Fruit fly (Drosophila melanogaster) whole organism, embryonic: ENCODE results near the gene gdl.

Source experiments
- Asciz ChIP-seq: fragments of 200-800 bp; sonication (Bioruptor generic); optimal IDR thresholded peaks from 2 replicates; lab custom pipeline; 2017; ENCODE audit warnings: missing biosample characterization, mild to moderate bottlenecking, missing genetic modification characterization, missing genetic modification reagents
- Bdp1 ChIP-seq: fragments of 200-800 bp; sonication (Bioruptor generic); optimal IDR thresholded peaks from 3 replicates; lab custom pipeline; 2016; ENCODE audit warnings: missing biosample characterization, missing genetic modification characterization
- C15 ChIP-seq: fragments of 200-800 bp; sonication (Bioruptor generic); IDR thresholded peaks from 3 replicates; pipeline ENCODE4 v1.3.6; 2022; ENCODE audit warnings: missing biosample characterization, missing genetic modification characterization
- CG10147 ChIP-seq: fragments of 200-800 bp; sonication (Bioruptor generic); optimal IDR thresholded peaks from 2 replicates; lab custom pipeline; 2019; ENCODE audit warnings: missing biosample characterization, mild to moderate bottlenecking, missing genetic modification characterization, moderate library complexity
- CG10959 ChIP-seq: fragments of 200-800 bp; sonication (Bioruptor generic); IDR thresholded peaks from 2 replicates; pipeline ENCODE4 v1.3.6; 2022; ENCODE audit warnings: missing biosample characterization, missing genetic modification characterization
- CG11456 ChIP-seq: fragments of 200-800 bp; sonication (Bioruptor generic); IDR thresholded peaks from 3 replicates; pipeline ENCODE4 v1.3.6; 2022; ENCODE audit warnings: missing biosample characterization, missing genetic modification characterization
- CG11695 ChIP-seq: fragments of 200-800 bp; sonication (Bioruptor generic); IDR thresholded peaks from 3 replicates; pipeline ENCODE4 v1.3.6; 2022; ENCODE audit warnings: missing biosample characterization, missing genetic modification characterization
- CG11696 ChIP-seq: fragments of 200-800 bp; sonication (Bioruptor generic); IDR thresholded peaks from 2 replicates; pipeline ENCODE4 v1.3.6; 2022; ENCODE audit warnings: missing biosample characterization, missing genetic modification characterization
- CG12071 ChIP-seq: fragments of 200-800 bp; sonication (Bioruptor generic); optimal IDR thresholded peaks from 3 replicates; lab custom pipeline; 2018; ENCODE audit warnings: missing biosample characterization, mild to moderate bottlenecking, missing genetic modification characterization
- CG1233 ChIP-seq: fragments of 200-800 bp; sonication (Bioruptor generic); optimal IDR thresholded peaks from 4 replicates; lab custom pipeline; 2018; ENCODE audit warnings: missing biosample characterization, mild to moderate bottlenecking, missing genetic modification characterization
- CG18262 ChIP-seq: fragments of 200-800 bp; optimal IDR thresholded peaks from 3 replicates; lab custom pipeline; 2019; ENCODE audit warnings: missing biosample characterization, mild to moderate bottlenecking, missing genetic modification characterization, moderate library complexity
- CG2116 ChIP-seq: fragments of 200-800 bp; sonication (Bioruptor generic); optimal IDR thresholded peaks from 3 replicates; lab custom pipeline; 2018; ENCODE audit warnings: missing biosample characterization, mild to moderate bottlenecking, missing genetic modification characterization
- CG2678 ChIP-seq: fragments of 200-800 bp; sonication (Bioruptor generic); optimal IDR thresholded peaks from 3 replicates; lab custom pipeline; 2019; ENCODE audit warnings: missing biosample characterization, mild to moderate bottlenecking, missing genetic modification characterization, moderate library complexity
- CG31441 ChIP-seq: fragments of 200-800 bp; sonication (Bioruptor generic); IDR thresholded peaks from 2 replicates; pipeline ENCODE4 v1.3.6; 2022; ENCODE audit warnings: missing biosample characterization, missing genetic modification characterization
- CG4424 ChIP-seq: fragments of 200-800 bp; sonication (Bioruptor generic); optimal IDR thresholded peaks from 3 replicates; lab custom pipeline; 2016; ENCODE audit warnings: missing biosample characterization, missing genetic modification characterization
- CG4730 ChIP-seq: fragments of 200-800 bp; sonication (Bioruptor generic); IDR thresholded peaks from 2 replicates; pipeline ENCODE4 v1.3.6; 2022; ENCODE audit warnings: missing biosample characterization, missing genetic modification characterization
- CG9437 ChIP-seq: fragments of 200-800 bp; sonication (Bioruptor generic); optimal IDR thresholded peaks from 2 replicates; lab custom pipeline; 2018; ENCODE audit warnings: missing biosample characterization, mild to moderate bottlenecking, missing genetic modification characterization
- CG9876 ChIP-seq: fragments of 200-800 bp; sonication (Bioruptor generic); optimal IDR thresholded peaks from 2 replicates; lab custom pipeline; 2016; ENCODE audit warnings: missing biosample characterization, missing genetic modification characterization
- CG9932 ChIP-seq: fragments of 200-800 bp; sonication (Bioruptor generic); IDR thresholded peaks from 2 replicates; pipeline ENCODE4 v1.3.6; 2022; ENCODE audit warnings: missing biosample characterization, missing genetic modification characterization
- CrebB ChIP-seq: fragments of 200-800 bp; sonication (Bioruptor generic); optimal IDR thresholded peaks from 3 replicates; lab custom pipeline; 2018; ENCODE audit warnings: missing biosample characterization, mild to moderate bottlenecking, missing genetic modification characterization
- Deaf1 ChIP-seq: fragments of 200-800 bp; optimal IDR thresholded peaks from 3 replicates; lab custom pipeline; 2019; ENCODE audit warnings: missing biosample characterization, mild to moderate bottlenecking, missing genetic modification characterization, moderate library complexity
- Dip2 ChIP-seq: fragments of 200-800 bp; sonication (Bioruptor generic); IDR thresholded peaks from 2 replicates; pipeline ENCODE4 v1.3.6; 2022; ENCODE audit warnings: missing biosample characterization, missing genetic modification characterization
- Fer3 ChIP-seq: fragments of 200-800 bp; sonication (Bioruptor generic); optimal IDR thresholded peaks from 2 replicates; lab custom pipeline; 2018; ENCODE audit warnings: missing biosample characterization, mild to moderate bottlenecking, missing genetic modification characterization, moderate library complexity
- Gug ChIP-seq: fragments of 200-800 bp; sonication (Bioruptor generic); IDR thresholded peaks from 4 replicates; pipeline ENCODE4 v1.3.6; 2022; ENCODE audit warnings: missing biosample characterization, missing genetic modification characterization
- H15 ChIP-seq: fragments of 200-800 bp; sonication (Bioruptor generic); IDR thresholded peaks from 3 replicates; pipeline ENCODE4 v1.3.6; 2022; ENCODE audit warnings: missing biosample characterization, missing genetic modification characterization
- H2.0 ChIP-seq: fragments of 200-800 bp; sonication (Bioruptor generic); IDR thresholded peaks from 2 replicates; pipeline ENCODE4 v1.3.6; 2022; ENCODE audit warnings: missing biosample characterization, missing genetic modification characterization
- MTF-1 ChIP-seq: fragments of 200-800 bp; sonication (Bioruptor generic); optimal IDR thresholded peaks from 2 replicates; lab custom pipeline; 2018; ENCODE audit warnings: missing biosample characterization, mild to moderate bottlenecking, missing genetic modification characterization, borderline replicate concordance
- Meics ChIP-seq: fragments of 200-800 bp; sonication (Bioruptor generic); optimal IDR thresholded peaks from 2 replicates; lab custom pipeline; 2017; ENCODE audit warnings: missing biosample characterization, mild to moderate bottlenecking, missing genetic modification characterization
- Ravus ChIP-seq: fragments of 200-800 bp; sonication (Bioruptor generic); IDR thresholded peaks from 2 replicates; pipeline ENCODE4 v1.3.6; 2022; ENCODE audit warnings: missing biosample characterization, missing genetic modification characterization
- Sox102F ChIP-seq: fragments of 200-800 bp; sonication (Bioruptor generic); optimal IDR thresholded peaks from 2 replicates; lab custom pipeline; 2018; ENCODE audit warnings: missing biosample characterization, mild to moderate bottlenecking, missing genetic modification characterization, moderate library complexity
- Xrp1 ChIP-seq: fragments of 200-800 bp; sonication (Bioruptor generic); IDR thresholded peaks from 2 replicates; pipeline ENCODE4 v1.3.6; 2022; ENCODE audit warnings: missing biosample characterization, missing genetic modification characterization
- chif ChIP-seq, 2 experiments: fragments of 200-800 bp; sonication (Bioruptor generic); optimal IDR thresholded peaks; 3 replicates each; lab custom pipeline; 2016; ENCODE audit warnings: missing biosample characterization in 2 of 2, missing genetic modification characterization in 2 of 2
- chinmo ChIP-seq: fragments of 200-800 bp; sonication (Bioruptor generic); IDR thresholded peaks from 4 replicates; pipeline ENCODE4 v1.3.6; 2022; ENCODE audit warnings: missing biosample characterization, missing genetic modification characterization; ENCODE audit not compliant: partially characterized antibody
- croc ChIP-seq: fragments of 200-800 bp; sonication (Bioruptor generic); conservative IDR thresholded peaks from 3 replicates; pipeline ENCODE4 v1.3.6; 2022; ENCODE audit warnings: missing biosample characterization, missing genetic modification characterization
- dan ChIP-seq: fragments of 200-800 bp; sonication (Bioruptor generic); IDR thresholded peaks from 2 replicates; pipeline ENCODE4 v1.3.6; 2022; ENCODE audit warnings: missing biosample characterization, missing genetic modification characterization
- gem ChIP-seq: fragments of 200-800 bp; sonication (Bioruptor generic); optimal IDR thresholded peaks from 2 replicates; lab custom pipeline; 2019; ENCODE audit warnings: missing biosample characterization, mild to moderate bottlenecking, missing genetic modification characterization, moderate library complexity
- jing ChIP-seq: fragments of 200-800 bp; sonication (Bioruptor generic); optimal IDR thresholded peaks from 2 replicates; lab custom pipeline; 2018; ENCODE audit warnings: missing biosample characterization, mild to moderate bottlenecking, missing genetic modification characterization
- lbe ChIP-seq: fragments of 200-800 bp; sonication (Bioruptor generic); optimal IDR thresholded peaks from 2 replicates; lab custom pipeline; 2016; ENCODE audit warnings: missing biosample characterization, mild to moderate bottlenecking, missing genetic modification characterization
- nmo ChIP-seq: fragments of 200-800 bp; sonication (Bioruptor generic); optimal IDR thresholded peaks from 2 replicates; lab custom pipeline; 2018; ENCODE audit warnings: missing biosample characterization, mild to moderate bottlenecking, missing genetic modification characterization, moderate library complexity
- odd ChIP-seq: fragments of 200-800 bp; sonication (Bioruptor generic); optimal IDR thresholded peaks from 2 replicates; lab custom pipeline; 2017; ENCODE audit warnings: missing biosample characterization, mild to moderate bottlenecking, missing genetic modification characterization
- pan ChIP-seq, 4 experiments: fragments of >200 bp in 3 of 4; fragments of 200-800 bp in 1 of 4; sonication (Bioruptor generic) in 1 of 4; optimal IDR thresholded peaks in 3 of 4; IDR thresholded peaks in 1 of 4; 2 replicates each; pipeline versions ENCODE4 v1.3.6 to Lab custom; 2017 to 2022; ENCODE audit warnings: missing biosample characterization in 2 of 4, missing genetic modification characterization in 2 of 4, mixed read lengths in 1 of 4
- prd ChIP-seq, 3 experiments: fragments of >200 bp in 2 of 3; fragments of 200-800 bp in 1 of 3; sonication (Bioruptor generic) in 1 of 3; optimal IDR thresholded peaks in 2 of 3; IDR thresholded peaks in 1 of 3; 2 replicates in 2 of 3; 3 replicates in 1 of 3; pipeline versions ENCODE4 v1.3.6 to Lab custom; 2017 to 2022; ENCODE audit warnings: missing biosample characterization in 1 of 3, missing genetic modification characterization in 1 of 3
- pros ChIP-seq: fragments of 200-800 bp; sonication (Bioruptor generic); optimal IDR thresholded peaks from 3 replicates; lab custom pipeline; 2019; ENCODE audit warnings: missing biosample characterization, mild to moderate bottlenecking, missing genetic modification characterization, moderate library complexity
- rib ChIP-seq: fragments of 200-800 bp; sonication (Bioruptor generic); IDR thresholded peaks from 2 replicates; pipeline ENCODE4 v1.3.6; 2022; ENCODE audit warnings: missing biosample characterization, missing genetic modification characterization
- sens-2 ChIP-seq: fragments of 200-800 bp; sonication (Bioruptor generic); IDR thresholded peaks from 2 replicates; pipeline ENCODE4 v1.3.6; 2022; ENCODE audit warnings: missing biosample characterization, missing genetic modification characterization
- tio ChIP-seq: fragments of 200-800 bp; sonication (Bioruptor generic); optimal IDR thresholded peaks from 2 replicates; lab custom pipeline; 2017; ENCODE audit warnings: missing biosample characterization, missing genetic modification characterization, inconsistent platforms
- tup ChIP-seq: fragments of 200-800 bp; sonication (Bioruptor generic); optimal IDR thresholded peaks from 2 replicates; lab custom pipeline; 2016; ENCODE audit warnings: missing biosample characterization, mild to moderate bottlenecking, missing genetic modification characterization, moderate library complexity
- zfh2 ChIP-seq: fragments of 200-800 bp; sonication (Bioruptor generic); optimal IDR thresholded peaks from 2 replicates; lab custom pipeline; 2016; ENCODE audit warnings: missing biosample characterization, missing genetic modification characterization

gdl gene

DNA sequence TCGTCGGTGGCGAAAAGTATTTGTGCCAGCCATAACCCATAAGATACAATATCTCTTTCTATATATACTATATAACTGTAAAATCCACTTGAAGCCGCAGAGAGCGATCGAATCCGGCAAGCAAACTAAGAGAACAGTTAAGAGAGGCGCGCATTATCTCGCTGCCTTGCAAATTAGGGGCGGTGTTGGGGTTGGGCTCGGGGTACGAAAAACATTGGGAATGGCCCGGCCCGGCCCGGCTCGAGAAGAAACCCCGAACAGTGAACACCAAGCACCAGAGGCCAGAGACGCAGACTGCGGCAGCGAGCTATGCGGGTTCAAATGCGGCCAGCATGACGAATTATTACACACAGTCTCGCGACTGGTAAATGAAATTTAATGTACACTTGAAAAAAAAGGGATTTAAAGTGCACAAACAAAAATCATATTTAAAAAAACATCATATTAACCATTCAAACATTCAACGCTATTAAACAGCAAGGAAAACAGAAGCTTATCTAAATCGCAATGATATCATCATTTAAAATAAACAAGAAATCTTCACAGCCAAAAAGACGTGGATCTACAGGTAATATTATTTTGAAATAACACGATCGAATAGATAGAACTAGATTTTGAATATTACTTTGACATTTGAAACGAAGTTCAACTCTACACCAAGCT is 23.3 kb downstream of the gdl start (continued):
- peak; percentile 55; the same call in 1 of the 2 replicates for TF ChIP-seq H2.0
- TF ChIP-seq CG2678 (tag; lab: Kevin White, UChicago), result peak; percentile 67
- peak; percentile 49 for TF ChIP-seq Meics (GFP tag; lab: Kevin White, UChicago)
- TF ChIP-seq CG2116 (GFP tag; lab: Kevin White, UChicago), result no peak
- TF ChIP-seq CG11456 (GFP tag; lab: Robert Waterston, UW), result 0 out of 3 replicates have a peak, but pooled peaks have one; percentile 43
- no peak for TF ChIP-seq MTF-1 (GFP tag; lab: Kevin White, UChicago)
- TF ChIP-seq gem, result peak; percentile 39
- TF ChIP-seq C15 (GFP tag; lab: Robert Waterston, UW), result 0 out of 3 replicates have a peak, but pooled peaks have one; percentile 39
- no peak for TF ChIP-seq CrebB (tag; lab: Kevin White, UChicago)
- TF ChIP-seq Deaf1 (tag; lab: Kevin White, UChicago), result peak; percentile 69
- TF ChIP-seq Dip2 (GFP tag; lab: Robert Waterston, UW), result no peak
- TF ChIP-seq CG9876 (GFP tag; lab: Kevin White, UChicago), result peak; percentile 22
- no peak for TF ChIP-seq H15 (GFP tag; lab: Robert Waterston, UW)
- peak; percentile 24; the same call in 1 of the 2 replicates for TF ChIP-seq CG10959 (GFP tag; lab: Robert Waterston, UW)
- peak; percentile 39; the same call in 1 of the 3 replicates for TF ChIP-seq CG11695 (GFP tag; lab: Robert Waterston, UW)
- peak; percentile 32 for TF ChIP-seq CG10147 (GFP tag; lab: Kevin White, UChicago)
- TF ChIP-seq Gug (GFP tag; lab: Robert Waterston, UW), result peak; percentile 21; the same call in 1 of the 4 replicates
- TF ChIP-seq Bdp1 (GFP tag; lab: Kevin White, UChicago), result no peak
- TF ChIP-seq Xrp1 (GFP tag; lab: Robert Waterston, UW), result peak; percentile 66
- TF ChIP-seq lbe (GFP tag; lab: Kevin White, UChicago), result peak; percentile 74
- no peak for TF ChIP-seq prd (optimal IDR thresholded peaks at IDR 0.05; lab: Kevin White, UChicago)
- TF ChIP-seq prd (GFP tag; IDR thresholded peaks at IDR 0.05; lab: Robert Waterston, UW), result peak; percentile 70
- peak; percentile 79 for TF ChIP-seq CG18262
- peak; percentile 16 for TF ChIP-seq nmo
- TF ChIP-seq CG1233 (GFP tag; lab: Kevin White, UChicago), result peak; percentile 19
- TF ChIP-seq chinmo (GFP tag; lab: Robert Waterston, UW), result peak; percentile 86; the same call in 2 of the 4 replicates
- TF ChIP-seq CG12071 (GFP tag; lab: Kevin White, UChicago), result no peak
- TF ChIP-seq Asciz (GFP tag; lab: Kevin White, UChicago), result peak; percentile 6
- TF ChIP-seq pros (GFP tag; lab: Kevin White, UChicago), result peak; percentile 61
- TF ChIP-seq Fer3 (tag; lab: Kevin White, UChicago), result peak; percentile 16
- TF ChIP-seq Ravus (GFP tag; lab: Robert Waterston, UW), result no peak
- TF ChIP-seq Sox102F, result peak; percentile 26
- no peak for TF ChIP-seq tup (GFP tag; lab: Kevin White, UChicago)
- no peak for TF ChIP-seq croc
- peak; percentile 55 for TF ChIP-seq CG9932 (GFP tag; lab: Robert Waterston, UW)
- TF ChIP-seq rib, result 0 out of 2 replicates have a peak, but pooled peaks have one; percentile 58
- no peak for TF ChIP-seq CG11696 (GFP tag; lab: Robert Waterston, UW)
- peak; percentile 46 for TF ChIP-seq tio (GFP tag; lab: Kevin White, UChicago)
- peak; percentile 33 for TF ChIP-seq CG9437 (GFP tag; lab: Kevin White, UChicago)
- TF ChIP-seq jing (GFP tag; lab: Kevin White, UChicago), result no peak
- TF ChIP-seq dan, result no peak
- TF ChIP-seq chif (GFP tag; optimal IDR thresholded peaks at IDR 0.05; lab: Kevin White, UChicago), result peak in 1 of 2 experiments; percentile 33
- peak; percentile 52; the same call in 1 of the 2 replicates for TF ChIP-seq sens-2 (GFP tag; lab: Robert Waterston, UW)
- TF ChIP-seq pan (optimal IDR thresholded peaks at IDR 0.05; lab: Kevin White, UChicago), result no peak
- TF ChIP-seq pan (GFP tag; optimal IDR thresholded peaks at IDR 0.05 in 1 of 2, IDR thresholded peaks at IDR 0.05 in 1 of 2), result peak in 1 of 2 experiments; percentile 72
- peak; percentile 63 for TF ChIP-seq CG4424 (GFP tag; lab: Kevin White, UChicago)
- 0 out of 2 replicates have a peak, but pooled peaks have one; percentile 31 for TF ChIP-seq CG4730 (GFP tag; lab: Robert Waterston, UW)
- TF ChIP-seq odd, result no peak
- peak; percentile 68 for TF ChIP-seq CG31441 (GFP tag; lab: Robert Waterston, UW)
- TF ChIP-seq zfh2 (GFP tag; lab: Kevin White, UChicago), result peak; percentile 22
